Worm (Caenorhabditis elegans) whole organism, mixed stage, embryonic: ENCODE results near the gene B0554.1.

ENCODE experiments used
- M03D4.4 ChIP-seq: sonication (generic microtip); optimal IDR thresholded peaks from 2 replicates; lab custom pipeline; 2017; ENCODE audit warnings: mild to moderate bottlenecking, missing genetic modification characterization, missing compliant biosample characterization
- bed-3 ChIP-seq: fragments of 200-800 bp; sonication (Bioruptor generic); optimal IDR thresholded peaks from 3 replicates; lab custom pipeline; 2018; ENCODE audit warnings: mild to moderate bottlenecking, missing genetic modification characterization, moderate library complexity, missing compliant biosample characterization
- blmp-1 ChIP-seq: fragments of 150-350 bp; optimal IDR thresholded peaks from 2 replicates; lab custom pipeline; 2014; ENCODE audit warnings: missing biosample characterization, missing genetic modification characterization
- ceh-39 ChIP-seq: fragments of 150-350 bp; optimal IDR thresholded peaks from 2 replicates; lab custom pipeline; 2014; ENCODE audit warnings: missing biosample characterization, missing genetic modification characterization
- ceh-83 ChIP-seq: fragments of 200-800 bp; sonication (Bioruptor generic); optimal IDR thresholded peaks from 2 replicates; lab custom pipeline; 2018; ENCODE audit warnings: mild to moderate bottlenecking, missing genetic modification characterization, missing compliant biosample characterization
- ces-1 ChIP-seq: fragments of 150-350 bp; optimal IDR thresholded peaks from 2 replicates; lab custom pipeline; 2014; ENCODE audit warnings: missing biosample characterization, missing genetic modification reagents, missing genetic modification characterization
- cnd-1 ChIP-seq: fragments of 200-800 bp; sonication (Bioruptor generic); optimal IDR thresholded peaks from 2 replicates; lab custom pipeline; 2018; ENCODE audit warnings: mild to moderate bottlenecking, missing genetic modification characterization, missing compliant biosample characterization
- drap-1 ChIP-seq: fragments of 200-800 bp; sonication (Bioruptor generic); optimal IDR thresholded peaks from 3 replicates; lab custom pipeline; 2018; ENCODE audit warnings: mild to moderate bottlenecking, missing genetic modification characterization, missing compliant biosample characterization
- elt-1 ChIP-seq: sonication (generic microtip); optimal IDR thresholded peaks from 2 replicates; lab custom pipeline; 2017; ENCODE audit warnings: missing genetic modification characterization, mild to moderate bottlenecking, missing compliant biosample characterization, antibody characterized with exemption, moderate library complexity, borderline replicate concordance; ENCODE audit not compliant: insufficient read depth
- elt-3 ChIP-seq: fragments of 150-350 bp; optimal IDR thresholded peaks from 2 replicates; lab custom pipeline; 2014; ENCODE audit warnings: missing biosample characterization, missing genetic modification characterization
- flh-1 ChIP-seq: fragments of 200-800 bp; sonication (Bioruptor generic); optimal IDR thresholded peaks from 2 replicates; lab custom pipeline; 2018; ENCODE audit warnings: mild to moderate bottlenecking, missing genetic modification characterization, moderate library complexity, missing compliant biosample characterization
- ham-2 ChIP-seq: fragments of 200-800 bp; sonication (Bioruptor generic); optimal IDR thresholded peaks from 2 replicates; lab custom pipeline; 2018; ENCODE audit warnings: mild to moderate bottlenecking, missing genetic modification characterization, missing compliant biosample characterization
- hlh-1 ChIP-seq: fragments of 150-350 bp; optimal IDR thresholded peaks from 2 replicates; lab custom pipeline; 2014; ENCODE audit warnings: missing biosample characterization, missing genetic modification reagents, missing genetic modification characterization
- lin-32 ChIP-seq: fragments of 200-800 bp; sonication (Bioruptor generic); optimal IDR thresholded peaks from 2 replicates; lab custom pipeline; 2018; ENCODE audit warnings: mild to moderate bottlenecking, missing genetic modification characterization, missing compliant biosample characterization
- lsy-2 ChIP-seq: fragments of 150-350 bp; optimal IDR thresholded peaks from 2 replicates; lab custom pipeline; 2014; ENCODE audit warnings: missing biosample characterization, missing genetic modification characterization
- mab-5 ChIP-seq: fragments of 150-350 bp; optimal IDR thresholded peaks from 2 replicates; lab custom pipeline; 2014; ENCODE audit warnings: missing biosample characterization, missing genetic modification characterization
- mep-1 ChIP-seq: fragments of 150-350 bp; optimal IDR thresholded peaks from 2 replicates; lab custom pipeline; 2017; ENCODE audit warnings: missing biosample characterization, missing genetic modification reagents, missing genetic modification characterization, inconsistent platforms
- mls-2 ChIP-seq: sonication (generic microtip); optimal IDR thresholded peaks from 2 replicates; lab custom pipeline; 2016; ENCODE audit warnings: mild to moderate bottlenecking, missing genetic modification characterization, moderate library complexity, missing compliant biosample characterization
- nhr-12 ChIP-seq: fragments of 150-350 bp; optimal IDR thresholded peaks from 2 replicates; lab custom pipeline; 2014; ENCODE audit warnings: missing biosample characterization, missing genetic modification characterization
- nhr-2 ChIP-seq: fragments of 150-350 bp; optimal IDR thresholded peaks from 2 replicates; lab custom pipeline; 2014; ENCODE audit warnings: missing biosample characterization, missing genetic modification characterization
- nhr-237 ChIP-seq: fragments of 150-350 bp; optimal IDR thresholded peaks from 2 replicates; lab custom pipeline; 2014; ENCODE audit warnings: missing biosample characterization, missing genetic modification characterization
- nhr-28 ChIP-seq: fragments of 150-350 bp; optimal IDR thresholded peaks from 2 replicates; lab custom pipeline; 2014; ENCODE audit warnings: missing biosample characterization, missing genetic modification characterization
- sem-2 ChIP-seq: fragments of 200-800 bp; sonication (Bioruptor generic); optimal IDR thresholded peaks from 2 replicates; lab custom pipeline; 2018; ENCODE audit warnings: mild to moderate bottlenecking, missing genetic modification characterization, missing compliant biosample characterization
- snpc-4 ChIP-seq: fragments of 150-350 bp; optimal IDR thresholded peaks from 2 replicates; lab custom pipeline; 2014; ENCODE audit warnings: missing biosample characterization, missing genetic modification characterization
- sptf-1 ChIP-seq: sonication (generic microtip); optimal IDR thresholded peaks from 2 replicates; lab custom pipeline; 2017; ENCODE audit warnings: mild to moderate bottlenecking, missing genetic modification characterization, moderate library complexity, missing compliant biosample characterization
- tbx-8 ChIP-seq: fragments of 200-800 bp; sonication (Bioruptor generic); optimal IDR thresholded peaks from 2 replicates; lab custom pipeline; 2018; ENCODE audit warnings: mild to moderate bottlenecking, missing genetic modification characterization, moderate library complexity, missing compliant biosample characterization
- unc-120 ChIP-seq: sonication (generic microtip); optimal IDR thresholded peaks from 2 replicates; lab custom pipeline; 2017; ENCODE audit warnings: missing genetic modification characterization, missing compliant biosample characterization; ENCODE audit not compliant: poor library complexity, severe bottlenecking
- unc-39 ChIP-seq: fragments of 150-350 bp; optimal IDR thresholded peaks from 2 replicates; lab custom pipeline; 2014; ENCODE audit warnings: missing biosample characterization, missing genetic modification characterization
- unc-62 ChIP-seq: fragments of 150-350 bp; optimal IDR thresholded peaks from 2 replicates; lab custom pipeline; 2014; ENCODE audit warnings: missing biosample characterization, missing genetic modification reagents, missing genetic modification characterization
- zip-8 ChIP-seq: fragments of 150-350 bp; optimal IDR thresholded peaks from 2 replicates; lab custom pipeline; 2014; ENCODE audit warnings: missing biosample characterization, missing genetic modification characterization
- ztf-11 ChIP-seq: fragments of 150-350 bp; optimal IDR thresholded peaks from 2 replicates; lab custom pipeline; 2014; ENCODE audit warnings: missing biosample characterization, missing genetic modification characterization

The B0554.1 gene

DNA sequence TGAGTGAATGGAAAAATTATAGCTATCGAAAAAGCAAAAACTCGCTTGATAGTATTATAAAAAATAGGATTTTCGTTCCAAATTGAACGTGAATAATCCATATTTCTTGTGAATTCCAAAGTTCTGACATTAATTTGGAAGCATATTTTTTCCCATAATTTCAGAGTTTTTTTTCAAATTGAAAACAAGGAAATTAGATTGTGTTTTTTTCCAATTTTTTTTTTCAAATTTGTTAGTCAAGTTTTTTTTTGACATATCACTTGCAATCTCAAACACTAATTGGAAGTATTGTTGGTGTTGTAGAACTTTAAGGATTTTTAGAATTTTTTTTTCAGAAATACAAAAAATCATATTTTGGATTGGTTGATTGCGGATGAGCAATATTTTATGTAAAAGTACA is 8.4 kb downstream of the B0554.1 start, which contains the start of gene srh-34:
Gene srh-34, minus strand, starts transcription at position 101 of the 400 bp plus-strand sequence.
- no peak for TF ChIP-seq lsy-2 (tag; lab: Kevin White, UChicago)
- TF ChIP-seq zip-8: no peak
- no peak for TF ChIP-seq ceh-83 (GFP tag; lab: Kevin White, UChicago)
- TF ChIP-seq nhr-2 (tag; lab: Kevin White, UChicago): no peak
- no peak for TF ChIP-seq cnd-1 (tag; lab: Kevin White, UChicago)
- TF ChIP-seq ces-1: no peak
- no peak for TF ChIP-seq nhr-28 (tag; lab: Kevin White, UChicago)
- TF ChIP-seq ceh-39 (tag; lab: Kevin White, UChicago): no peak
- TF ChIP-seq unc-62 (GFP tag; lab: Kevin White, UChicago): no peak
- no peak for TF ChIP-seq flh-1 (GFP tag; lab: Kevin White, UChicago)
- TF ChIP-seq ham-2: no peak
- TF ChIP-seq sptf-1 (tag; lab: Kevin White, UChicago): no peak
- TF ChIP-seq unc-39 (tag; lab: Kevin White, UChicago): no peak
- no peak for TF ChIP-seq mab-5 (tag; lab: Kevin White, UChicago)

DNA sequence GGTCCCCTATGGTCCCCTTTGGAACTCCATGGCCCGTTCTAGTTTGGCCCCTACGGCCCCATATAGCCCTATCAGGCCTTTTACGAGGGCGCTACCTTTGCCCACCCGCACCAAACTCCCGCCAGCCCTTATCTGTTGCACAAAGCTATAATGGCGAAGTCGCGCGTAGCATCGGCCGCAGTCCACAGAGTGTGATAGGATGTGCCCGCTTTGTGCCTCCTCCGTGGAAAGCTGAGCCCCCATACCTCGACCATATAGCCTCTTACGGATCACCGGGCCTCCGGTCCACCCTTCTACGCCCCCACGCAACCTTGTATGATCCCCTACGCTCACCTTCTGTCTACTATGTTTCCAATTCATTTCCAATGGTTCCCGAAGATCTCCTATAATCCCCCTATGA is 8.8 kb downstream of the B0554.1 start:
- TF ChIP-seq snpc-4 (tag; lab: Kevin White, UChicago) (no peak), tbx-8 (GFP tag; lab: Kevin White, UChicago) (no peak), mab-5 (tag; lab: Kevin White, UChicago) (no peak), blmp-1 (tag; lab: Kevin White, UChicago) (no peak), nhr-2 (tag; lab: Kevin White, UChicago) (no peak), drap-1 (GFP tag; lab: Kevin White, UChicago) (no peak), nhr-28 (tag; lab: Kevin White, UChicago) (no peak), lin-32 (GFP tag; lab: Kevin White, UChicago) (no peak), hlh-1 (tag; lab: Kevin White, UChicago) (no peak), zip-8 (no peak), nhr-237 (tag; lab: Kevin White, UChicago) (no peak)

DNA sequence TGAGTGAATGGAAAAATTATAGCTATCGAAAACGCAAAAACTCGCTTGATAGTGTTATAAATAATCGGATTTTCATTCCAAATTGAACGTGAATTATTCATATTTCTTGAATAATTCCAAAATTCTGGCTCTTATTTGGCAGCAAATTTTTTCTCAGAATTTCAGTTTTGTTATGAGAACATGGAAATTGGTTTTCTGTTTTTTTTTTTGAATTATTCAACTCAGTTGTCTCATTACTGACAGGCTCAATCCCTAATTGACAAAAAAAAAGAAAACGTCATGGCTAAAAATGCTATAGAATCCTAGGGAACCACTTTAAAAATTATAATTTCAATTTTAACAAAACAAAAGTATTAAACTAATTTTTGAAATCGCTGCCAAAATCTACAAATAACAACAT is 10.9 kb downstream of the B0554.1 start, which contains the start of gene srh-35:
Gene srh-35, minus strand, starts transcription at position 101 of the 400 bp plus-strand sequence.
- no peak for TF ChIP-seq nhr-2 (tag; lab: Kevin White, UChicago)
- TF ChIP-seq bed-3 (GFP tag; lab: Kevin White, UChicago): no peak
- no peak for TF ChIP-seq unc-120
- TF ChIP-seq elt-1 (tag; lab: Kevin White, UChicago): no peak
- no peak for TF ChIP-seq mls-2 (tag; lab: Kevin White, UChicago)
- TF ChIP-seq unc-62 (GFP tag; lab: Kevin White, UChicago): no peak
- TF ChIP-seq mep-1: no peak
- TF ChIP-seq unc-39 (tag; lab: Kevin White, UChicago): no peak
- no peak for TF ChIP-seq nhr-28 (tag; lab: Kevin White, UChicago)
- no peak for TF ChIP-seq blmp-1 (tag; lab: Kevin White, UChicago)
- no peak for TF ChIP-seq sptf-1 (tag; lab: Kevin White, UChicago)
- TF ChIP-seq mab-5 (tag; lab: Kevin White, UChicago): no peak
- no peak for TF ChIP-seq elt-3

DNA sequence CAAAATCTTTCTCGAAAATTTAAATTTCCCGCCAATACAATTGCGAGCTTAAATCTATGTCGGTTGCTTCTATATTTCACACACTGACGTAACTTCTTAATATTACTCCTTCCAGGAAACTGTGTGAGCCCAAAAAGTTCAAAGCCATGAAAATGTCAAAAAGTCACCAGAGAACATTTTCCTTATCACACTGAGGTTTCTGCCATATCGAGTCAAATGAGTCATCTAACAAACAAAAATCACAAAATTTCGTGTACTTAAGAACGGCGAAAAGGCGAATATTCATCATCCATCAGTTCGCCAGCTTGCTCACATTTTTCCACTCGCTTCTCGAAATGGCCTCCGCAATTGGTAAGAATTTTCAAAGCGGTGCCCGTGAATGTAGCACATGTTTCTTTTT is 11.5 kb downstream of the B0554.1 start, which contains the start of gene M02H5.8:
Gene M02H5.8, plus strand, starts transcription at position 297 of the 400 bp plus-strand sequence.
- TF ChIP-seq ceh-83 (GFP tag; lab: Kevin White, UChicago) (no peak), ham-2 (no peak)

DNA sequence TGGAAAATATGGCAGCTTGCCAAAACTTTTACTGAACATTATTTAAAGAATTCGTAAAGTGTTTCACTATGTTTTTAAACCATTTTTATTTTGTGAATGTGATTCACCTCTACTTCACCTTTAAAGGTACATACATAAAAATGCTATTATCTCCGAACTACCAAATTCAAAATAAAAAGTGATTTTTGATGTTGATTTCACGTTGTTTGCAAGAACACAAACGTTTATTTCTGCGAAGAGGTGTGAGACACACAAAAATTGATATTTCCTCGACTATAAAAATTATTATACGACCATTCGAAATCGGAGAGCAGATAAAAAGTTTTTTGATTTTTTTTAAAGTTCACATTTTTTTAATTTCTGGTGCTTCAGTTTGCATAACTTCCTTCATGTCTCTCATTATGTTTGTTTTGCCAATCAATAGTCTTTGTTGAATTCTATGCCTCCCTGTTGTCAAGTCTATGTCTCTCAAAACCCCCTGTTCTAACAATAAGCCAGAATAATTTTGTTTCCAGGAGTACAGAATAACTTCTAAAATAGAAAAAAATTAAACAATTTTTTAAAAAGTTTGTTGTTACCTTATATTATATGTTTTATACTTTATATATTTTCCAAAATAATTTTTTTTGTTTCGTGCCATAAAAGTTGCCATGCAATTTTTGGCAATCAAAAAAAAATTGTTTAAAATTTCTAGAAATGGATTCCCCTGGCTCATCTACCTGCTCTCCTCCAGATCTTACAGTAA is 12.7 kb downstream of the B0554.1 start, which contains the start of gene nhr-123:
Gene nhr-123, plus strand, starts transcription at position 695 of the 745 bp plus-strand sequence.
- TF ChIP-seq drap-1 (GFP tag; lab: Kevin White, UChicago): no peak
- TF ChIP-seq sem-2: no peak

DNA sequence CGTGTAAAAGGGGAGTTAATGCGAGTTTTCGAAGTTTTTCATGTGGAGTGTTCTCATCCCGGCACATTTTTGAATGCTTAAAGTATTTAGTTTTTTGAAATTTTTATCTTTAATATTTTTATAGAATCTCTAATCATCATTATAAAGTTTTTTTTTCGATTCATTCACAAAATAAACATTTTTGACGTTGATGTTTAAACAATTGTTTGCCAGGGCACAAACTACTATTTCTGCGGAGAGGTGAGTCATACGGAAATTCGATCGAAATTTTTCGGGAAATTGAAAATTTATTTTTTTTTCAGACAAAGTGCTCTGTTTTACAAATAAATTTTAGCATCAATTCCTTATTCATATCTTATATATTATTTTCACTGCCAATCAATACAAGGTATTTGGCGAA is 15.4 kb downstream of the B0554.1 start, which contains the start of gene nhr-98:
Gene nhr-98, plus strand, starts transcription at position 301 of the 400 bp plus-strand sequence.
- no peak for TF ChIP-seq lin-32 (GFP tag; lab: Kevin White, UChicago)
- no peak for TF ChIP-seq M03D4.4
- TF ChIP-seq sem-2: no peak
- TF ChIP-seq nhr-12 (tag; lab: Kevin White, UChicago): no peak
- no peak for TF ChIP-seq ham-2
- no peak for TF ChIP-seq blmp-1 (tag; lab: Kevin White, UChicago)
- TF ChIP-seq tbx-8 (GFP tag; lab: Kevin White, UChicago): no peak
- no peak for TF ChIP-seq snpc-4 (tag; lab: Kevin White, UChicago)
- no peak for TF ChIP-seq ceh-83 (GFP tag; lab: Kevin White, UChicago)
- no peak for TF ChIP-seq unc-120
- TF ChIP-seq ztf-11 (tag; lab: Kevin White, UChicago): no peak
- TF ChIP-seq zip-8: no peak
- TF ChIP-seq unc-62 (GFP tag; lab: Kevin White, UChicago): no peak
- TF ChIP-seq bed-3 (GFP tag; lab: Kevin White, UChicago): no peak
- no peak for TF ChIP-seq elt-3
